Worm (Caenorhabditis elegans): Measurements from ENCODE around the gene prk-2.

Gene prk-2

ce11 chrIII:3404354-3404913 is 34.4 kb upstream of the prk-2 start, which contains the start of the genes npp-9 and F59A2.5:
Gene npp-9 (minus strand): TSS chrIII:3404479.
Gene F59A2.5 (plus strand): TSS chrIII:3404863.
- TF ChIP-seq ceh-39 (tag; optimal IDR thresholded peaks at IDR 0.05) (no peak), unc-120 (tag; optimal IDR thresholded peaks at IDR 0.05; ENCODE audit: poor library complexity, severe bottlenecking) (no peak), M03D4.4 (tag; optimal IDR thresholded peaks at IDR 0.05) (no peak), mep-1 (tag; optimal IDR thresholded peaks at IDR 0.05) (peak; percentile 61), ztf-11 (tag; optimal IDR thresholded peaks at IDR 0.05) (no peak), lin-13 (tag; optimal IDR thresholded peaks at IDR 0.05) (no peak), ceh-83 (GFP tag; optimal IDR thresholded peaks at IDR 0.05) (no peak), ham-2 (GFP tag; optimal IDR thresholded peaks at IDR 0.05) (no peak), pha-4 (tag; optimal IDR thresholded peaks at IDR 0.05) (no peak), sptf-1 (tag; optimal IDR thresholded peaks at IDR 0.05) (no peak), bed-3 (GFP tag; optimal IDR thresholded peaks at IDR 0.05) (no peak), lin-32 (GFP tag; optimal IDR thresholded peaks at IDR 0.05) (no peak), lsy-2 (tag; optimal IDR thresholded peaks at IDR 0.05) (peak; percentile 33), blmp-1 (tag; optimal IDR thresholded peaks at IDR 0.05) (no peak), mab-5 (tag; optimal IDR thresholded peaks at IDR 0.05) (no peak), flh-1 (GFP tag; optimal IDR thresholded peaks at IDR 0.05) (no peak), unc-39 (tag; optimal IDR thresholded peaks at IDR 0.05) (no peak), unc-62 (GFP tag; optimal IDR thresholded peaks at IDR 0.05) (no peak), elt-3 (tag; optimal IDR thresholded peaks at IDR 0.05) (no peak), nhr-2 (tag; optimal IDR thresholded peaks at IDR 0.05) (no peak), hlh-1 (tag; optimal IDR thresholded peaks at IDR 0.05) (peak; percentile 23), ces-1 (GFP tag; optimal IDR thresholded peaks at IDR 0.05) (peak; percentile 25), snpc-4 (tag; optimal IDR thresholded peaks at IDR 0.05) (no peak), ceh-43 (GFP tag; optimal IDR thresholded peaks at IDR 0.05) (no peak), nhr-76 (tag; optimal IDR thresholded peaks at IDR 0.05) (no peak), zip-8 (tag; optimal IDR thresholded peaks at IDR 0.05) (no peak), nhr-12 (tag; optimal IDR thresholded peaks at IDR 0.05) (no peak), tbx-8 (GFP tag; optimal IDR thresholded peaks at IDR 0.05) (no peak), drap-1 (GFP tag; optimal IDR thresholded peaks at IDR 0.05) (no peak), nhr-28 (tag; optimal IDR thresholded peaks at IDR 0.05) (no peak), nhr-237 (tag; optimal IDR thresholded peaks at IDR 0.05) (peak; percentile 7)

- TF ChIP-seq ham-2 (GFP tag; optimal IDR thresholded peaks at IDR 0.05) (no peak), nhr-237 (tag; optimal IDR thresholded peaks at IDR 0.05) (no peak), ceh-39 (tag; optimal IDR thresholded peaks at IDR 0.05) (no peak), ces-1 (GFP tag; optimal IDR thresholded peaks at IDR 0.05) (no peak), tbx-8 (GFP tag; optimal IDR thresholded peaks at IDR 0.05) (no peak), ceh-83 (GFP tag; optimal IDR thresholded peaks at IDR 0.05) (no peak), mep-1 (tag; optimal IDR thresholded peaks at IDR 0.05) (no peak), unc-62 (GFP tag; optimal IDR thresholded peaks at IDR 0.05) (no peak), elt-3 (tag; optimal IDR thresholded peaks at IDR 0.05) (no peak), ztf-11 (tag; optimal IDR thresholded peaks at IDR 0.05) (no peak), bed-3 (GFP tag; optimal IDR thresholded peaks at IDR 0.05) (no peak), lsy-2 (tag; optimal IDR thresholded peaks at IDR 0.05) (no peak), lin-13 (tag; optimal IDR thresholded peaks at IDR 0.05) (no peak), snpc-4 (tag; optimal IDR thresholded peaks at IDR 0.05) (no peak), hlh-1 (tag; optimal IDR thresholded peaks at IDR 0.05) (no peak), blmp-1 (tag; optimal IDR thresholded peaks at IDR 0.05) (no peak), zip-8 (tag; optimal IDR thresholded peaks at IDR 0.05) (no peak)
Measured at ce11 chrIII:3400444-3400843, 30.4 kb upstream of the prk-2 start.

ce11 chrIII:3398485-3398884 is 28.5 kb upstream of the prk-2 start:
- TF ChIP-seq M03D4.4 (tag; optimal IDR thresholded peaks at IDR 0.05) (peak; percentile 12), ceh-83 (GFP tag; optimal IDR thresholded peaks at IDR 0.05) (no peak)

ce11 chrIII:3397678-3398077 is 27.7 kb upstream of the prk-2 start, which contains the start of gene clpf-1:
Gene clpf-1 (plus strand): TSS chrIII:3397743.
- TF ChIP-seq lin-13 (tag; optimal IDR thresholded peaks at IDR 0.05) (no peak), nhr-237 (tag; optimal IDR thresholded peaks at IDR 0.05) (no peak), bed-3 (GFP tag; optimal IDR thresholded peaks at IDR 0.05) (no peak), mep-1 (tag; optimal IDR thresholded peaks at IDR 0.05) (no peak), blmp-1 (tag; optimal IDR thresholded peaks at IDR 0.05) (no peak), pha-4 (tag; optimal IDR thresholded peaks at IDR 0.05) (no peak), ceh-83 (GFP tag; optimal IDR thresholded peaks at IDR 0.05) (no peak), ces-1 (GFP tag; optimal IDR thresholded peaks at IDR 0.05) (no peak), ztf-11 (tag; optimal IDR thresholded peaks at IDR 0.05) (no peak), hlh-1 (tag; optimal IDR thresholded peaks at IDR 0.05) (no peak), M03D4.4 (tag; optimal IDR thresholded peaks at IDR 0.05) (no peak), ceh-43 (GFP tag; optimal IDR thresholded peaks at IDR 0.05) (no peak), nhr-2 (tag; optimal IDR thresholded peaks at IDR 0.05) (no peak), tbx-8 (GFP tag; optimal IDR thresholded peaks at IDR 0.05) (no peak)

Data from whole organism, mixed stage, embryonic.